Fruit fly (Drosophila melanogaster) whole organism, embryonic: ENCODE data around the gene rho-6.

ENCODE experiments used
- Atf6 ChIP-seq: fragments of 200-800 bp; sonication (Bioruptor generic); IDR thresholded peaks from 2 replicates; pipeline ENCODE4 v1.3.6; 2022; ENCODE audit warnings: missing biosample characterization, missing genetic modification characterization
- BEAF-32 ChIP-seq: fragments of 200-800 bp; sonication (Bioruptor generic); optimal IDR thresholded peaks from 3 replicates; lab custom pipeline; 2017; ENCODE audit warnings: missing biosample characterization, missing genetic modification characterization, mild to moderate bottlenecking, moderate library complexity, missing genetic modification reagents
- CG1024 ChIP-seq: fragments of 200-800 bp; sonication (Bioruptor generic); IDR thresholded peaks from 2 replicates; pipeline ENCODE4 v1.3.6; 2022; ENCODE audit warnings: missing biosample characterization, missing genetic modification characterization
- CG10462 ChIP-seq: fragments of 200-800 bp; sonication (Bioruptor generic); optimal IDR thresholded peaks from 2 replicates; lab custom pipeline; 2016; ENCODE audit warnings: missing biosample characterization, missing genetic modification characterization
- CG11085 ChIP-seq: fragments of 200-800 bp; sonication (Bioruptor generic); IDR thresholded peaks from 2 replicates; pipeline ENCODE4 v1.3.6; 2022; ENCODE audit warnings: missing biosample characterization, missing genetic modification characterization
- CG11723 ChIP-seq: fragments of 200-800 bp; sonication (Bioruptor generic); optimal IDR thresholded peaks from 2 replicates; lab custom pipeline; 2017; ENCODE audit warnings: missing biosample characterization, mild to moderate bottlenecking, missing genetic modification characterization
- CG12104 ChIP-seq: fragments of 200-800 bp; sonication (Bioruptor generic); optimal IDR thresholded peaks from 3 replicates; lab custom pipeline; 2016; ENCODE audit warnings: missing biosample characterization, missing genetic modification characterization
- CG12236 ChIP-seq: fragments of 200-800 bp; sonication (Bioruptor generic); optimal IDR thresholded peaks from 2 replicates; lab custom pipeline; 2016; ENCODE audit warnings: missing biosample characterization, missing genetic modification characterization
- CG14667 ChIP-seq: fragments of 200-800 bp; sonication (Bioruptor generic); IDR thresholded peaks from 2 replicates; pipeline ENCODE4 v1.3.6; 2022; ENCODE audit warnings: missing biosample characterization, missing genetic modification characterization
- CG15514 ChIP-seq: fragments of 200-800 bp; sonication (Bioruptor generic); optimal IDR thresholded peaks from 3 replicates; lab custom pipeline; 2017; ENCODE audit warnings: missing biosample characterization, missing genetic modification characterization, mild to moderate bottlenecking, moderate library complexity, missing genetic modification reagents
- CG16815 ChIP-seq: fragments of 200-800 bp; sonication (Bioruptor generic); optimal IDR thresholded peaks from 3 replicates; lab custom pipeline; 2017; ENCODE audit warnings: missing biosample characterization, mild to moderate bottlenecking, missing genetic modification characterization
- CG18764 ChIP-seq: fragments of 200-800 bp; sonication (Bioruptor generic); optimal IDR thresholded peaks from 3 replicates; lab custom pipeline; 2016; ENCODE audit warnings: missing biosample characterization, missing genetic modification characterization
- CG2712 ChIP-seq: fragments of 200-800 bp; optimal IDR thresholded peaks from 3 replicates; lab custom pipeline; 2019; ENCODE audit warnings: missing biosample characterization, mild to moderate bottlenecking, missing genetic modification characterization, moderate library complexity
- CG30020 ChIP-seq: fragments of 200-800 bp; optimal IDR thresholded peaks from 2 replicates; lab custom pipeline; 2019; ENCODE audit warnings: missing biosample characterization, mild to moderate bottlenecking, missing genetic modification characterization, moderate library complexity
- CG34224 ChIP-seq: fragments of 200-800 bp; sonication (Bioruptor generic); IDR thresholded peaks from 3 replicates; pipeline ENCODE4 v1.3.6; 2022; ENCODE audit warnings: missing biosample characterization, missing genetic modification characterization; ENCODE audit not compliant: partially characterized antibody
- CG3847 ChIP-seq: fragments of 200-800 bp; sonication (Bioruptor generic); IDR thresholded peaks from 2 replicates; pipeline ENCODE4 v1.3.6; 2022; ENCODE audit warnings: missing biosample characterization, missing genetic modification characterization
- CG4820 ChIP-seq: fragments of 200-800 bp; sonication (Bioruptor generic); optimal IDR thresholded peaks from 3 replicates; lab custom pipeline; 2016; ENCODE audit warnings: missing biosample characterization, missing genetic modification characterization
- CG6272 ChIP-seq: fragments of 200-800 bp; sonication (Bioruptor generic); IDR thresholded peaks from 2 replicates; pipeline ENCODE4 v1.3.6; 2022; ENCODE audit warnings: missing biosample characterization, missing genetic modification characterization
- CG6765 ChIP-seq: fragments of 200-800 bp; sonication (Bioruptor generic); optimal IDR thresholded peaks from 3 replicates; lab custom pipeline; 2017; ENCODE audit warnings: missing biosample characterization, mild to moderate bottlenecking, missing genetic modification characterization
- CG7357 ChIP-seq: fragments of 200-800 bp; sonication (Bioruptor generic); IDR thresholded peaks from 3 replicates; pipeline ENCODE4 v1.3.6; 2022; ENCODE audit warnings: missing biosample characterization, missing genetic modification characterization
- CG7963 ChIP-seq: fragments of 200-800 bp; sonication (Bioruptor generic); IDR thresholded peaks from 3 replicates; pipeline ENCODE4 v1.3.6; 2022; ENCODE audit warnings: missing biosample characterization, missing genetic modification characterization; ENCODE audit not compliant: partially characterized antibody
- CoRest ChIP-seq: fragments of 200-800 bp; sonication (Bioruptor generic); optimal IDR thresholded peaks from 3 replicates; lab custom pipeline; 2018; ENCODE audit warnings: missing biosample characterization, mild to moderate bottlenecking, missing genetic modification characterization, moderate library complexity
- Dref ChIP-seq: fragments of 200-800 bp; sonication (Bioruptor generic); IDR thresholded peaks from 2 replicates; pipeline ENCODE4 v1.3.6; 2022; ENCODE audit warnings: missing biosample characterization, missing genetic modification characterization
- GATAe ChIP-seq: fragments of 200-800 bp; sonication (Bioruptor generic); conservative IDR thresholded peaks from 2 replicates; pipeline ENCODE4 v1.3.6; 2022; ENCODE audit warnings: missing biosample characterization, missing genetic modification characterization
- HLH4C ChIP-seq: fragments of 200-800 bp; sonication (Bioruptor generic); IDR thresholded peaks from 3 replicates; pipeline ENCODE4 v1.3.6; 2022; ENCODE audit warnings: missing biosample characterization, missing genetic modification characterization; ENCODE audit not compliant: partially characterized antibody
- NFAT ChIP-seq: fragments of 200-800 bp; sonication (Bioruptor generic); IDR thresholded peaks from 2 replicates; pipeline ENCODE4 v1.3.6; 2022; ENCODE audit warnings: missing biosample characterization, missing genetic modification characterization
- Neu2 ChIP-seq: fragments of 200-800 bp; sonication (Bioruptor generic); optimal IDR thresholded peaks from 3 replicates; lab custom pipeline; 2016; ENCODE audit warnings: missing biosample characterization, missing genetic modification characterization, borderline replicate concordance
- NfI ChIP-seq: fragments of 200-800 bp; sonication (Bioruptor generic); optimal IDR thresholded peaks from 3 replicates; lab custom pipeline; 2018; ENCODE audit warnings: missing biosample characterization, mild to moderate bottlenecking, missing genetic modification characterization, moderate library complexity
- Trl ChIP-seq, 3 experiments: fragments of >200 bp in 2 of 3; fragments of 200-800 bp in 1 of 3; sonication (Bioruptor generic) in 1 of 3; optimal IDR thresholded peaks; 2 replicates in 1 of 3; 3 replicates in 2 of 3; lab custom pipeline; 2016 to 2017; ENCODE audit warnings: missing biosample characterization in 1 of 3, missing genetic modification characterization in 1 of 3
- YL-1 ChIP-seq: fragments of 200-800 bp; sonication (Bioruptor generic); optimal IDR thresholded peaks from 3 replicates; lab custom pipeline; 2017; ENCODE audit warnings: missing biosample characterization, mild to moderate bottlenecking, missing genetic modification characterization
- amos ChIP-seq: fragments of 200-800 bp; sonication (Bioruptor generic); IDR thresholded peaks from 2 replicates; pipeline ENCODE4 v1.3.6; 2022; ENCODE audit warnings: missing biosample characterization, missing genetic modification characterization; ENCODE audit not compliant: partially characterized antibody
- bcd ChIP-seq: fragments of 200-800 bp; sonication (Bioruptor generic); optimal IDR thresholded peaks from 2 replicates; lab custom pipeline; 2017; ENCODE audit warnings: missing biosample characterization, mild to moderate bottlenecking, missing genetic modification characterization
- bowl ChIP-seq: fragments of 200-800 bp; sonication (Bioruptor generic); IDR thresholded peaks from 2 replicates; pipeline ENCODE4 v1.3.6; 2022; ENCODE audit warnings: missing biosample characterization, missing genetic modification characterization
- cad ChIP-seq: fragments of >200 bp; optimal IDR thresholded peaks from 2 replicates; lab custom pipeline; 2017; ENCODE audit warnings: missing biosample characterization, missing genetic modification characterization
- crol ChIP-seq: fragments of 200-800 bp; sonication (Bioruptor generic); IDR thresholded peaks from 2 replicates; pipeline ENCODE4 v1.3.6; 2022; ENCODE audit warnings: missing biosample characterization, missing genetic modification characterization
- cwo ChIP-seq: fragments of 200-800 bp; sonication (Bioruptor generic); optimal IDR thresholded peaks from 3 replicates; lab custom pipeline; 2017; ENCODE audit warnings: missing biosample characterization, missing genetic modification characterization, mild to moderate bottlenecking, moderate library complexity, missing genetic modification reagents
- disco-r ChIP-seq: fragments of 200-800 bp; sonication (Bioruptor generic); optimal IDR thresholded peaks from 2 replicates; lab custom pipeline; 2016; ENCODE audit warnings: missing biosample characterization, missing genetic modification characterization
- gsb ChIP-seq: fragments of 200-800 bp; sonication (Bioruptor generic); IDR thresholded peaks from 2 replicates; pipeline ENCODE4 v1.3.6; 2022; ENCODE audit warnings: missing biosample characterization, missing genetic modification characterization
- jumu ChIP-seq: fragments of 200-800 bp; sonication (Bioruptor generic); optimal IDR thresholded peaks from 3 replicates; lab custom pipeline; 2016; ENCODE audit warnings: missing biosample characterization, missing genetic modification characterization
- klu ChIP-seq: fragments of 200-800 bp; sonication (Bioruptor generic); IDR thresholded peaks from 2 replicates; pipeline ENCODE4 v1.3.6; 2022; ENCODE audit warnings: missing biosample characterization, missing genetic modification characterization
- maf-S ChIP-seq: fragments of 200-800 bp; sonication (Bioruptor generic); optimal IDR thresholded peaks from 2 replicates; lab custom pipeline; 2016; ENCODE audit warnings: missing biosample characterization, missing genetic modification characterization
- mld ChIP-seq: fragments of 200-800 bp; sonication (Bioruptor generic); IDR thresholded peaks from 3 replicates; pipeline ENCODE4 v1.3.6; 2022; ENCODE audit warnings: missing biosample characterization, missing genetic modification characterization; ENCODE audit not compliant: partially characterized antibody
- pb ChIP-seq: fragments of 200-800 bp; sonication (Bioruptor generic); optimal IDR thresholded peaks from 3 replicates; lab custom pipeline; 2016; ENCODE audit warnings: missing biosample characterization, missing genetic modification characterization
- row ChIP-seq: fragments of 200-800 bp; sonication (Bioruptor generic); IDR thresholded peaks from 3 replicates; pipeline ENCODE4 v1.3.6; 2022; ENCODE audit warnings: missing biosample characterization, missing genetic modification characterization
- run ChIP-seq: fragments of 200-800 bp; sonication (Bioruptor generic); optimal IDR thresholded peaks from 3 replicates; lab custom pipeline; 2018; ENCODE audit warnings: missing biosample characterization, mild to moderate bottlenecking, missing genetic modification characterization
- vfl ChIP-seq: fragments of 200-800 bp; sonication (Bioruptor generic); optimal IDR thresholded peaks from 2 replicates; lab custom pipeline; 2016; ENCODE audit warnings: missing biosample characterization, missing genetic modification characterization
- vnd ChIP-seq: fragments of 200-800 bp; sonication (Bioruptor generic); IDR thresholded peaks from 3 replicates; pipeline ENCODE4 v1.3.6; 2022; ENCODE audit warnings: missing biosample characterization, missing genetic modification characterization; ENCODE audit not compliant: partially characterized antibody
- zfh1 ChIP-seq: fragments of 200-800 bp; sonication (Bioruptor generic); IDR thresholded peaks from 3 replicates; pipeline ENCODE4 v1.3.6; 2022; ENCODE audit warnings: missing biosample characterization, missing genetic modification characterization
- zfh2 ChIP-seq: fragments of 200-800 bp; sonication (Bioruptor generic); optimal IDR thresholded peaks from 2 replicates; lab custom pipeline; 2016; ENCODE audit warnings: missing biosample characterization, missing genetic modification characterization

Gene rho-6

DNA sequence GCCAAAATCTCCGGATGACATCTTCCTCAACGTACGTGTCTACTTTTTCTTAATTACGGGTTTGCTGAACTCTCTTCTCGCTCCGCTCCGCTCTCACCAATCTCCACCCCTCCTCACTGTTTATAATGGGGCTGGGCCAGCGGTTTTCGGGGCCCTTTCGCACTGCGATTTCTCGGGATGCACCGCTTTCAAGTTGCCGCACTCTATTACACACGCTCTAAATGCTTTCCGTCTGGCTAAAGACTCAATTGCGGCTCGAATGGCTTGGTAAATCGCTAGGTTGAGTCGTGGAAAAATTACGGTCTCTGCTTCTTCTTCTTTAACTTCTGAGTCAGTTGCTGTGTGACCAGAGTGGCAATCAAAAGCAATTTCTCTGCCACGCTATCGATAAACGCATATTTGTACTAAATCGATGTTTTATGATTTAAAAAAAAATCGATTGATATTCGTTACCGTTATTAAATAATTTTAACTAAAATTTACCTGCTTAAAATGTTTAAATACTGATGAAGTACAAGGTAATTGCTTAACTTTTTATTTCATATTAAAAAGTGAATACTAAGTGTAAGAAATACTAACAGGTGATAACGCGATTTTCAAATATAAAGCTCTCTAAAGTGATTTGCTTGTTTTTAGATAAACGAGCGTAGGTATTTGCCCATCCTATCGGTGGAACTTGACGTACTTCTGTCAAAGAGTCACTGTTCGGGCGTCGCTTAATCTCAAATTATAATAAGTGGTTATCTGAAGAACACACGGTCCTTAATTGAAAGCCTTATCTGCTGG lies 24.2 kb downstream of the rho-6 start, which contains the start of the genes Rab6 and Phae1 (continued):
- TF ChIP-seq gsb (GFP tag; lab: Robert Waterston, UW) (no peak), YL-1 (GFP tag; lab: Kevin White, UChicago) (peak; percentile 88), row (GFP tag; lab: Robert Waterston, UW) (0 out of 3 replicates have a peak, but pooled peaks have one; percentile 24), amos (GFP tag; lab: Robert Waterston, UW) (peak; percentile 70), mld (GFP tag; lab: Robert Waterston, UW) (no peak), GATAe (GFP tag; lab: Robert Waterston, UW) (no peak), pb (GFP tag; lab: Kevin White, UChicago) (no peak), bowl (GFP tag; lab: Robert Waterston, UW) (no peak), CG34224 (GFP tag; lab: Robert Waterston, UW) (peak; percentile 71), CG6272 (GFP tag; lab: Robert Waterston, UW) (no peak), CG16815 (GFP tag; lab: Kevin White, UChicago) (no peak), klu (no peak), jumu (no peak), zfh2 (GFP tag; lab: Kevin White, UChicago) (no peak), cwo (peak; percentile 17), CG4820 (GFP tag; lab: Kevin White, UChicago) (no peak), NfI (GFP tag; lab: Kevin White, UChicago) (no peak), Trl (optimal IDR thresholded peaks at IDR 0.05; lab: Kevin White, UChicago) (peak; percentile 66 to 68), Trl (GFP tag; optimal IDR thresholded peaks at IDR 0.05; lab: Kevin White, UChicago) (no peak), CG6765 (GFP tag; lab: Kevin White, UChicago) (no peak), cad (GFP tag; lab: Kevin White, UChicago) (no peak), Atf6 (GFP tag; lab: Robert Waterston, UW) (no peak; the same call in 1 of the 2 replicates), vfl (no peak), CG1024 (GFP tag; lab: Robert Waterston, UW) (no peak), Neu2 (GFP tag; lab: Kevin White, UChicago) (no peak), CG11723 (GFP tag; lab: Kevin White, UChicago) (no peak), run (tag; lab: Kevin White, UChicago) (no peak), bcd (GFP tag; lab: Kevin White, UChicago) (no peak), CG14667 (GFP tag; lab: Robert Waterston, UW) (no peak), Dref (GFP tag; lab: Robert Waterston, UW) (peak; percentile 88), CG7357 (GFP tag; lab: Robert Waterston, UW) (no peak), CG12104 (GFP tag; lab: Kevin White, UChicago) (no peak), CoRest (tag; lab: Kevin White, UChicago) (peak; percentile 12), BEAF-32 (GFP tag; lab: Kevin White, UChicago) (peak; percentile 75), HLH4C (GFP tag; lab: Robert Waterston, UW) (peak; percentile 87), disco-r (GFP tag; lab: Kevin White, UChicago) (no peak), maf-S (GFP tag; lab: Kevin White, UChicago) (no peak), CG30020 (tag; lab: Kevin White, UChicago) (no peak), CG18764 (GFP tag; lab: Kevin White, UChicago) (no peak), vnd (GFP tag; lab: Robert Waterston, UW) (peak; percentile 66), CG10462 (peak; percentile 27), zfh1 (GFP tag; lab: Robert Waterston, UW) (no peak), CG7963 (peak; percentile 60; the same call in 1 of the 3 replicates), crol (peak; percentile 83), CG2712 (tag; lab: Kevin White, UChicago) (peak; percentile 34), CG3847 (GFP tag; lab: Robert Waterston, UW) (peak; percentile 30; the same call in 1 of the 2 replicates), CG12236 (no peak), CG11085 (GFP tag; lab: Robert Waterston, UW) (no peak), CG15514 (GFP tag; lab: Kevin White, UChicago) (peak; percentile 35), NFAT (GFP tag; lab: Robert Waterston, UW) (peak; percentile 62; the same call in 1 of the 2 replicates)
